Fruit fly (Drosophila melanogaster) whole organism, adult: ENCODE results near the gene Ubc87F.

ENCODE experiments used
- CG11617 ChIP-seq: fragments of 200-800 bp; sonication (Bioruptor generic); optimal IDR thresholded peaks from 2 replicates; lab custom pipeline; 2017; ENCODE audit warnings: mild to moderate bottlenecking, missing biosample characterization, missing genetic modification reagents, missing genetic modification characterization
- CG12768 ChIP-seq: fragments of 200-800 bp; sonication (Bioruptor generic); optimal IDR thresholded peaks from 2 replicates; lab custom pipeline; 2017; ENCODE audit warnings: missing biosample characterization, missing genetic modification characterization, mild to moderate bottlenecking, moderate library complexity, missing genetic modification reagents
- cic ChIP-seq: fragments of 200-800 bp; sonication (Bioruptor generic); optimal IDR thresholded peaks from 2 replicates; lab custom pipeline; 2017; ENCODE audit warnings: missing biosample characterization, mild to moderate bottlenecking, missing genetic modification characterization, moderate library complexity
- kay ChIP-seq: fragments of 200-800 bp; sonication (Bioruptor generic); peaks from one replicate; lab custom pipeline; 2016; ENCODE audit warnings: missing biosample characterization, missing genetic modification characterization, borderline replicate concordance
- tj ChIP-seq: fragments of 200-800 bp; sonication (Bioruptor generic); optimal IDR thresholded peaks from 3 replicates; lab custom pipeline; 2017; ENCODE audit warnings: missing biosample characterization, mild to moderate bottlenecking, missing genetic modification characterization, moderate library complexity
- toe ChIP-seq: fragments of 200-800 bp; sonication (Bioruptor generic); optimal IDR thresholded peaks from 2 replicates; lab custom pipeline; 2016; ENCODE audit warnings: missing biosample characterization, missing genetic modification characterization

dm6 chr3R:13718076-13718475, at the start of gene Ubc87F:
- TF ChIP-seq CG11617 (GFP tag; lab: Kevin White, UChicago), result no peak
- no peak for TF ChIP-seq toe (GFP tag; lab: Kevin White, UChicago)
- no peak for TF ChIP-seq CG12768 (GFP tag; lab: Kevin White, UChicago)
- TF ChIP-seq tj, result no peak
- no peak for TF ChIP-seq kay (GFP tag; lab: Kevin White, UChicago)
- TF ChIP-seq cic (GFP tag; lab: Kevin White, UChicago), result no peak
